Fruit fly (Drosophila melanogaster): Measurements from ENCODE around the gene CG10919.

Gene CG10919

DNA sequence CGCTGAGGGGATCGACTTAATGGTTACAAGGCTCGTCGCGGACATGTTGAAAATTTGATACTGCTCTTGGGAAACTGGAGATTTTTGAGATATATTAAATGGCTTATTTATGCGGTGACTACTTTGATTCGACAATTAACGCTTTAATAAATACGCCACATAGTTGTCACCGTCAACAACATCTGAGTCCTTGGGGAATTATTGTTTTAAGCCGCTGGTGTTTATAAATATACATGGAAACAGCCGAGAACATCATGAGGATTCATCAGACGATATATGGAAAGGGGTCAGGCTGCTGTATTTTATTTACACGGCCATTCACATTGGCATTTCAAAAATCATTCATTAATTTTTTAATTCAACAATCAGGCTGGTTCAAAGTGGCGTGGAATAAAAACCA lies 13.7 kb downstream of the CG10919 start, which contains the start of gene CG11286:
TSS of gene CG11286 (minus strand) at position 101 of the 400 bp plus-strand sequence.
- TF ChIP-seq CG33017 (tag; optimal IDR thresholded peaks at IDR 0.05) (no peak), CG5204 (GFP tag; optimal IDR thresholded peaks at IDR 0.05) (no peak), kay (GFP tag; ENCODE audit: borderline replicate concordance) (no peak), Hr96 (GFP tag; optimal IDR thresholded peaks at IDR 0.05) (no peak), pad (GFP tag; optimal IDR thresholded peaks at IDR 0.05) (no peak), bab1 (GFP tag; optimal IDR thresholded peaks at IDR 0.05) (no peak), Clk (GFP tag; optimal IDR thresholded peaks at IDR 0.05) (no peak), Crg-1 (GFP tag; optimal IDR thresholded peaks at IDR 0.05) (no peak), CG14711 (tag; optimal IDR thresholded peaks at IDR 0.05) (no peak), cnc (optimal IDR thresholded peaks at IDR 0.05) (no peak), toe (GFP tag; optimal IDR thresholded peaks at IDR 0.05) (no peak), CG11617 (GFP tag; optimal IDR thresholded peaks at IDR 0.05) (no peak), ovo (GFP tag; optimal IDR thresholded peaks at IDR 0.05) (no peak), cic (GFP tag; optimal IDR thresholded peaks at IDR 0.05) (no peak), Mnt (GFP tag; optimal IDR thresholded peaks at IDR 0.05) (no peak), CG7045 (GFP tag; optimal IDR thresholded peaks at IDR 0.05) (no peak), tj (GFP tag; optimal IDR thresholded peaks at IDR 0.05) (no peak), CG7101 (tag; optimal IDR thresholded peaks at IDR 0.05) (no peak)

DNA sequence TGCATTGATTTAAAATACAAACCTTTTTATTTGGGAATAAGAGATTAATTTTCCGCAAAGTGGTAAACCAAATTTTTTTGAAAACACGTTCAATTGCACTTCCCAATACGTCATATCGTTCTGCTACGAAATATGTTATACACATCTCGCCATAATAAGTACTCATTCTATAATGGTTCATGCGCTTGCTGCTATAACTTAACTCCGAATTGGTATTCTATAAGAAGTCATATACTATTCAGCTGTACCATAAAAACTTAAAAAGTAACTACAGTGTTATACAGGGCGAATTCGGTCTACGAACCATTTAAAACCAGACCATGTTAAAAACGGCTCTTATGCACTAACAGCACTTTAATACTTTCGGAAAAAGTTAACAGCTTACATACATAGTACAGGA lies 21.7 kb downstream of the CG10919 start:
- no peak for TF ChIP-seq ovo (GFP tag; optimal IDR thresholded peaks at IDR 0.05)
- TF ChIP-seq Hr96 (GFP tag; optimal IDR thresholded peaks at IDR 0.05): no peak
- no peak for TF ChIP-seq CG14711 (tag; optimal IDR thresholded peaks at IDR 0.05)
- no peak for TF ChIP-seq CG33017 (tag; optimal IDR thresholded peaks at IDR 0.05)
- TF ChIP-seq toe (GFP tag; optimal IDR thresholded peaks at IDR 0.05): no peak
- TF ChIP-seq bab1 (GFP tag; optimal IDR thresholded peaks at IDR 0.05): no peak
- no peak for TF ChIP-seq CG7101 (tag; optimal IDR thresholded peaks at IDR 0.05)
- TF ChIP-seq Mnt (GFP tag; optimal IDR thresholded peaks at IDR 0.05): no peak
- TF ChIP-seq CG5204 (GFP tag; optimal IDR thresholded peaks at IDR 0.05): no peak
- TF ChIP-seq kay (GFP tag; ENCODE audit: borderline replicate concordance): no peak

- no peak for TF ChIP-seq ovo (GFP tag; optimal IDR thresholded peaks at IDR 0.05)
- TF ChIP-seq CG11617 (GFP tag; optimal IDR thresholded peaks at IDR 0.05): no peak
- no peak for TF ChIP-seq Crg-1 (GFP tag; optimal IDR thresholded peaks at IDR 0.05)
- no peak for TF ChIP-seq CG5204 (GFP tag; optimal IDR thresholded peaks at IDR 0.05)
- no peak for TF ChIP-seq CG7101 (tag; optimal IDR thresholded peaks at IDR 0.05)
- TF ChIP-seq kay (GFP tag; ENCODE audit: borderline replicate concordance): peak; percentile 87
- no peak for TF ChIP-seq bab1 (GFP tag; optimal IDR thresholded peaks at IDR 0.05)
- no peak for TF ChIP-seq tj (GFP tag; optimal IDR thresholded peaks at IDR 0.05)
- TF ChIP-seq cnc (optimal IDR thresholded peaks at IDR 0.05): no peak
- peak; percentile 46 for TF ChIP-seq Mnt (GFP tag; optimal IDR thresholded peaks at IDR 0.05)
- TF ChIP-seq CG12768 (GFP tag; optimal IDR thresholded peaks at IDR 0.05): peak; percentile 14
- TF ChIP-seq Clk (GFP tag; optimal IDR thresholded peaks at IDR 0.05): no peak
- no peak for TF ChIP-seq CG1620 (GFP tag; optimal IDR thresholded peaks at IDR 0.05)
- TF ChIP-seq pad (GFP tag; optimal IDR thresholded peaks at IDR 0.05): no peak
- TF ChIP-seq CG14711 (tag; optimal IDR thresholded peaks at IDR 0.05): no peak
- TF ChIP-seq toe (GFP tag; optimal IDR thresholded peaks at IDR 0.05): no peak
- no peak for TF ChIP-seq cic (GFP tag; optimal IDR thresholded peaks at IDR 0.05)
- TF ChIP-seq CG7045 (GFP tag; optimal IDR thresholded peaks at IDR 0.05): no peak
- TF ChIP-seq CG33017 (tag; optimal IDR thresholded peaks at IDR 0.05): no peak
- no peak for TF ChIP-seq Hr96 (GFP tag; optimal IDR thresholded peaks at IDR 0.05)
Observed at dm6 chr3R:7782933-7783686, 25.2 kb downstream of the CG10919 start, which contains the start of gene CG18747. Gene CG18747, minus strand, starts transcription at chr3R:7783446.

DNA sequence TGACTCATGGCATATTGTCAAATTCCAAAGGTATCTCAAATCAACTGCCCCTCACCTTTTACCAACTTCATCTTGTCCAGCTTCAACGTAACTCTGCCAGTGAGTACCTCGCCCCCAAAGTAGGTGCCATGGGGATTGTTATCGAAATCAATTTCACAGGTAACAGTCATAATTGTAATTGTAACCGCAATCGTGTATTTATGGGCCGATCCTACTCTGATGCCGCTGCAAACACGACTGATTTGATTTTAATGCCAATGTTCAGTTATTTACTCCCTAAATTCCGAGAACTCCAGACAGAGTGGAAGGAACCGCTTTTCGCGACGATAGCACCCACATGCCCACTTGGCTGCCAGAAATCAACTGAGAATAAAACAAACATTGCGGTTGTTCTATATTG lies 27.9 kb downstream of the CG10919 start, which contains the start of gene CG18745:
TSS of gene CG18745 (minus strand) at position 336 of the 400 bp plus-strand sequence.
- TF ChIP-seq Hr96 (GFP tag; optimal IDR thresholded peaks at IDR 0.05) (no peak), Crg-1 (GFP tag; optimal IDR thresholded peaks at IDR 0.05) (no peak), CG12768 (GFP tag; optimal IDR thresholded peaks at IDR 0.05) (no peak), Mnt (GFP tag; optimal IDR thresholded peaks at IDR 0.05) (peak; percentile 59), kay (GFP tag; ENCODE audit: borderline replicate concordance) (peak; percentile 51), cic (GFP tag; optimal IDR thresholded peaks at IDR 0.05) (peak; percentile 46), toe (GFP tag; optimal IDR thresholded peaks at IDR 0.05) (no peak), bab1 (GFP tag; optimal IDR thresholded peaks at IDR 0.05) (no peak)

DNA sequence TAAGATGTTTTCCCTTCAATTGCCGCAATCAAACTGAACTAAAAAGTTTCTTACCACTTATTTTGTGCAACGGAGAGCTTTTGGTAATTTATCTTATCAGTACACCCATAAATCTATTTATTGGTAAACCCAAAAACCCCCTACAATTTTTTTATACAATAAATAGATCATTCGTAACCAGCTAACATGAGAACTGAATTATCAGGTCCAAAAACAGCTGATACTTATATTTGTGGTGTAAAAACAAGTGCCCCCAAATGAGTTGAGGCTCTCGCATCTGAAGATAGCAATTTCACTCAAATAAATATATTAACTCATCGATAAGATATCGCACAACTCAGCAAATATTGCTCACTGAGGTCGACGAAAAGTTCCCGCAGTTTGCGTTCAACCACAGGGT lies 30.0 kb downstream of the CG10919 start, which contains the start of gene CG18748:
TSS of gene CG18748 (minus strand) at position 25 of the 400 bp plus-strand sequence.
- TF ChIP-seq kay (GFP tag; ENCODE audit: borderline replicate concordance): peak; percentile 27
- no peak for TF ChIP-seq CG33017 (tag; optimal IDR thresholded peaks at IDR 0.05)
- peak; percentile 8 for TF ChIP-seq CG5204 (GFP tag; optimal IDR thresholded peaks at IDR 0.05)
- TF ChIP-seq CG14711 (tag; optimal IDR thresholded peaks at IDR 0.05): no peak
- TF ChIP-seq cic (GFP tag; optimal IDR thresholded peaks at IDR 0.05): peak; percentile 65
- TF ChIP-seq CG7045 (GFP tag; optimal IDR thresholded peaks at IDR 0.05): no peak
- TF ChIP-seq Mnt (GFP tag; optimal IDR thresholded peaks at IDR 0.05): peak; percentile 5
- peak; percentile 0 for TF ChIP-seq CG11617 (GFP tag; optimal IDR thresholded peaks at IDR 0.05)

dm6 chr3R:7790087-7790486 lies 32.2 kb downstream of the CG10919 start, which contains the start of gene CG18746:
Gene CG18746, minus strand, starts transcription at chr3R:7790187.
- TF ChIP-seq CG11617 (GFP tag; optimal IDR thresholded peaks at IDR 0.05): no peak
- TF ChIP-seq toe (GFP tag; optimal IDR thresholded peaks at IDR 0.05): no peak
- no peak for TF ChIP-seq CG5204 (GFP tag; optimal IDR thresholded peaks at IDR 0.05)
- no peak for TF ChIP-seq CG1620 (GFP tag; optimal IDR thresholded peaks at IDR 0.05)
- no peak for TF ChIP-seq CG14711 (tag; optimal IDR thresholded peaks at IDR 0.05)

Measured in whole organism, adult.